Fruit fly (Drosophila melanogaster): ENCODE measurements around the gene CG34159.
A peak's percentile ranks its signal among the peaks of the same experiment; 100 is the strongest.

The CG34159 gene

dm6 chr2L:10203933-10204509 lies at the start of gene CG34159:
TSS of gene CG34159 (minus strand) at chr2L:10204317.
- peak; percentile 68 for TF ChIP-seq E2f2 (GFP tag; IDR thresholded peaks at IDR 0.05)
- TF ChIP-seq Trl (optimal IDR thresholded peaks at IDR 0.05): no peak
- TF ChIP-seq Trl (GFP tag; optimal IDR thresholded peaks at IDR 0.05): no peak
- TF ChIP-seq BEAF-32 (GFP tag; optimal IDR thresholded peaks at IDR 0.05): peak; percentile 9
- TF ChIP-seq CG17802 (tag; optimal IDR thresholded peaks at IDR 0.05): peak; percentile 51
- no peak for TF ChIP-seq dmrt11E (tag; optimal IDR thresholded peaks at IDR 0.05)
- TF ChIP-seq CG12659 (GFP tag; optimal IDR thresholded peaks at IDR 0.05): peak; percentile 62
- peak; percentile 29 for TF ChIP-seq grau (tag; optimal IDR thresholded peaks at IDR 0.05)
- peak; percentile 22 for TF ChIP-seq Med (GFP tag)
- peak; percentile 56 for TF ChIP-seq Myb (GFP tag; optimal IDR thresholded peaks at IDR 0.05)
- TF ChIP-seq CG11695 (GFP tag; IDR thresholded peaks at IDR 0.05): no peak
- peak; percentile 21; the same call in 1 of the 4 replicates for TF ChIP-seq Dll (GFP tag; IDR thresholded peaks at IDR 0.05; ENCODE audit: partially characterized antibody)
- peak; percentile 43 for TF ChIP-seq lbe (GFP tag; optimal IDR thresholded peaks at IDR 0.05)
- TF ChIP-seq CG16813 (GFP tag; IDR thresholded peaks at IDR 0.05; ENCODE audit: partially characterized antibody): no peak
- peak; percentile 56; the same call in 1 of the 3 replicates for TF ChIP-seq CG34422 (GFP tag; IDR thresholded peaks at IDR 0.05)
- TF ChIP-seq gfzf (GFP tag; optimal IDR thresholded peaks at IDR 0.05): peak; percentile 70
- no peak for TF ChIP-seq crc (GFP tag; optimal IDR thresholded peaks at IDR 0.05)
- no peak for TF ChIP-seq CG6683 (GFP tag; optimal IDR thresholded peaks at IDR 0.05)
- TF ChIP-seq trem (tag; optimal IDR thresholded peaks at IDR 0.05): peak; percentile 50
- TF ChIP-seq CG10267 (tag; optimal IDR thresholded peaks at IDR 0.05): peak; percentile 12
- TF ChIP-seq bigmax (GFP tag; optimal IDR thresholded peaks at IDR 0.05): peak; percentile 41
- TF ChIP-seq CG9797 (GFP tag; optimal IDR thresholded peaks at IDR 0.05): peak; percentile 65
- TF ChIP-seq Fer1 (GFP tag; optimal IDR thresholded peaks at IDR 0.05): peak; percentile 38
- TF ChIP-seq Dek (tag; optimal IDR thresholded peaks at IDR 0.05): no peak
- TF ChIP-seq dpn (GFP tag; optimal IDR thresholded peaks at IDR 0.05): no peak
- peak; percentile 33 for TF ChIP-seq CG8924 (tag; optimal IDR thresholded peaks at IDR 0.05)
- no peak for TF ChIP-seq CG16779 (GFP tag; IDR thresholded peaks at IDR 0.05)
- TF ChIP-seq MESR4 (GFP tag; optimal IDR thresholded peaks at IDR 0.05): peak; percentile 90
- peak; percentile 7 for TF ChIP-seq Ets97D (GFP tag; optimal IDR thresholded peaks at IDR 0.05)
- TF ChIP-seq pzg (GFP tag; optimal IDR thresholded peaks at IDR 0.05): peak; percentile 55
- no peak for TF ChIP-seq CG9437 (GFP tag; optimal IDR thresholded peaks at IDR 0.05)
- TF ChIP-seq cg (GFP tag; optimal IDR thresholded peaks at IDR 0.05): peak; percentile 81
- no peak for TF ChIP-seq CG15514 (GFP tag; optimal IDR thresholded peaks at IDR 0.05)
- TF ChIP-seq CG30020 (tag; optimal IDR thresholded peaks at IDR 0.05): peak; percentile 64
- TF ChIP-seq wek (GFP tag; optimal IDR thresholded peaks at IDR 0.05): peak; percentile 95
- peak; percentile 64 for TF ChIP-seq Dp (GFP tag; optimal IDR thresholded peaks at IDR 0.05)
- TF ChIP-seq stwl (tag; optimal IDR thresholded peaks at IDR 0.05): peak; percentile 40
- TF ChIP-seq CG3995 (GFP tag; optimal IDR thresholded peaks at IDR 0.05): peak; percentile 40
- peak; percentile 17 for TF ChIP-seq CG1603 (tag; optimal IDR thresholded peaks at IDR 0.05)
- peak; percentile 56 for TF ChIP-seq sens (GFP tag)
- peak; percentile 62 for TF ChIP-seq YL-1 (GFP tag; optimal IDR thresholded peaks at IDR 0.05)
- TF ChIP-seq MBD-R2 (GFP tag; IDR thresholded peaks at IDR 0.05): peak; percentile 46; the same call in 1 of the 2 replicates
- peak; percentile 90 for TF ChIP-seq CG4617 (GFP tag; optimal IDR thresholded peaks at IDR 0.05; ENCODE audit: borderline replicate concordance)
- TF ChIP-seq CG2116 (GFP tag; optimal IDR thresholded peaks at IDR 0.05): peak; percentile 18
- TF ChIP-seq B-H1 (GFP tag; IDR thresholded peaks at IDR 0.05): no peak

All from whole organism, embryonic.